Worm (Caenorhabditis elegans) whole organism, L4 larva: ENCODE results near the gene C25A8.5.
A peak's percentile ranks its signal among the peaks of the same experiment; 100 is the strongest.

Experiments used
- D1046.2 ChIP-seq: fragments of 200-800 bp; sonication (Bioruptor generic); IDR thresholded peaks from 2 replicates; pipeline ENCODE4 v1.3.6; 2022; ENCODE audit warnings: missing genetic modification characterization, missing compliant biosample characterization
- F10B5.3 ChIP-seq: sonication (generic microtip); optimal IDR thresholded peaks from 2 replicates; lab custom pipeline; 2016; ENCODE audit warnings: mild to moderate bottlenecking, missing genetic modification characterization, missing compliant biosample characterization
- F37D6.2 ChIP-seq: sonication (generic microtip); optimal IDR thresholded peaks from 2 replicates; lab custom pipeline; 2016; ENCODE audit warnings: mild to moderate bottlenecking, missing genetic modification characterization, missing compliant biosample characterization
- F49E8.2 ChIP-seq: sonication (generic microtip); optimal IDR thresholded peaks from 2 replicates; lab custom pipeline; 2016; ENCODE audit warnings: missing compliant biosample characterization, mild to moderate bottlenecking, missing genetic modification characterization, borderline replicate concordance
- R02D3.7 ChIP-seq: fragments of 150-350 bp; sonication (generic microtip); optimal IDR thresholded peaks from 3 replicates; lab custom pipeline; 2014; ENCODE audit warnings: missing biosample characterization, missing genetic modification characterization
- T26A8.4 ChIP-seq: fragments of 200-800 bp; sonication (Bioruptor generic); IDR thresholded peaks from 2 replicates; pipeline ENCODE4 v1.3.6; 2022; ENCODE audit warnings: missing genetic modification characterization, missing compliant biosample characterization
- aha-1 ChIP-seq: fragments of 150-350 bp; peaks from one replicate; lab custom pipeline; 2014; ENCODE audit warnings: missing biosample characterization, missing genetic modification characterization
- arid-1 ChIP-seq: fragments of 200-800 bp; sonication (Bioruptor generic); conservative IDR thresholded peaks from 2 replicates; pipeline ENCODE4 v1.3.6; 2022; ENCODE audit warnings: missing genetic modification reagents, missing genetic modification characterization, missing compliant biosample characterization
- ceh-32 ChIP-seq: sonication (generic microtip); optimal IDR thresholded peaks from 2 replicates; lab custom pipeline; 2016; ENCODE audit warnings: mild to moderate bottlenecking, missing genetic modification characterization, missing compliant biosample characterization; ENCODE audit not compliant: poor library complexity
- ceh-62 ChIP-seq: sonication (generic microtip); optimal IDR thresholded peaks from 2 replicates; lab custom pipeline; 2017; ENCODE audit warnings: missing biosample characterization, missing genetic modification characterization
- ceh-82 ChIP-seq: sonication (generic microtip); optimal IDR thresholded peaks from 2 replicates; lab custom pipeline; 2017; ENCODE audit warnings: missing biosample characterization, missing genetic modification characterization
- daf-16 ChIP-seq, 3 experiments: sonication (generic microtip); optimal IDR thresholded peaks; 2 replicates each; lab custom pipeline; 2016 to 2017; ENCODE audit warnings: missing genetic modification characterization in 3 of 3, missing genetic modification reagents in 3 of 3, mild to moderate bottlenecking in 2 of 3, missing compliant biosample characterization in 2 of 3, missing biosample characterization in 1 of 3, moderate library complexity in 1 of 3
- daf-8 ChIP-seq: fragments of 200-800 bp; sonication (Bioruptor generic); IDR thresholded peaks from 2 replicates; pipeline ENCODE4 v1.3.6; 2022; ENCODE audit warnings: missing genetic modification characterization, missing compliant biosample characterization
- dmd-6 ChIP-seq: fragments of 200-800 bp; sonication (Bioruptor generic); IDR thresholded peaks from 2 replicates; pipeline ENCODE4 v1.3.6; 2022; ENCODE audit warnings: missing genetic modification reagents, missing genetic modification characterization, missing compliant biosample characterization
- dpl-1 ChIP-seq: fragments of 150-350 bp; optimal IDR thresholded peaks from 2 replicates; lab custom pipeline; 2014; ENCODE audit warnings: missing biosample characterization, missing genetic modification reagents, missing genetic modification characterization
- dve-1 ChIP-seq: sonication (generic microtip); optimal IDR thresholded peaks from 2 replicates; lab custom pipeline; 2017; ENCODE audit warnings: antibody characterized with exemption, mild to moderate bottlenecking, missing genetic modification characterization, missing compliant biosample characterization; ENCODE audit not compliant: insufficient read depth
- egl-27 ChIP-seq: sonication (generic microtip); optimal IDR thresholded peaks from 3 replicates; lab custom pipeline; 2017; ENCODE audit warnings: missing biosample characterization, missing genetic modification reagents, missing genetic modification characterization
- egl-43 ChIP-seq: fragments of 200-800 bp; sonication (Bioruptor generic); IDR thresholded peaks from 2 replicates; pipeline ENCODE4 v1.3.6; 2022; ENCODE audit warnings: missing genetic modification reagents, missing genetic modification characterization, missing compliant biosample characterization
- fkh-10 ChIP-seq: fragments of 150-350 bp; optimal IDR thresholded peaks from 2 replicates; lab custom pipeline; 2014; ENCODE audit warnings: missing biosample characterization, missing genetic modification reagents, missing genetic modification characterization
- gei-8 ChIP-seq: fragments of 200-800 bp; sonication (Bioruptor generic); optimal IDR thresholded peaks from 2 replicates; lab custom pipeline; 2018; ENCODE audit warnings: mild to moderate bottlenecking, missing genetic modification characterization, missing compliant biosample characterization
- hlh-11 ChIP-seq: fragments of 200-800 bp; sonication (Bioruptor generic); optimal IDR thresholded peaks from 2 replicates; lab custom pipeline; 2018; ENCODE audit warnings: mild to moderate bottlenecking, missing genetic modification characterization, missing compliant biosample characterization
- hlh-30 ChIP-seq: sonication (generic microtip); optimal IDR thresholded peaks from 2 replicates; lab custom pipeline; 2017; ENCODE audit warnings: antibody characterized with exemption, mild to moderate bottlenecking, missing genetic modification characterization, missing compliant biosample characterization; ENCODE audit not compliant: insufficient read depth
- lin-13 ChIP-seq: fragments of 150-350 bp; optimal IDR thresholded peaks from 2 replicates; lab custom pipeline; 2014; ENCODE audit warnings: missing biosample characterization, missing genetic modification reagents, missing genetic modification characterization
- lin-15B ChIP-seq: fragments of 150-350 bp; sonication (generic microtip); optimal IDR thresholded peaks from 3 replicates; lab custom pipeline; 2014; ENCODE audit warnings: missing biosample characterization, missing genetic modification characterization
- lin-38 ChIP-seq: fragments of 200-800 bp; sonication (Bioruptor generic); IDR thresholded peaks from 2 replicates; pipeline ENCODE4 v1.3.6; 2022; ENCODE audit warnings: missing genetic modification reagents, missing genetic modification characterization, missing compliant biosample characterization
- lin-39 ChIP-seq: fragments of 150-350 bp; optimal IDR thresholded peaks from 2 replicates; lab custom pipeline; 2014; ENCODE audit warnings: missing biosample characterization, missing genetic modification reagents, missing genetic modification characterization
- lsy-2 ChIP-seq, 2 experiments: fragments of 150-350 bp in 1 of 2; sonication (generic microtip) in 1 of 2; optimal IDR thresholded peaks; 2 replicates each; lab custom pipeline; 2014 to 2017; ENCODE audit warnings: missing biosample characterization in 2 of 2, missing genetic modification characterization in 2 of 2
- mdl-1 ChIP-seq, 2 experiments: fragments of 150-350 bp in 1 of 2; sonication (generic microtip) in 1 of 2; optimal IDR thresholded peaks; 2 replicates each; lab custom pipeline; 2014 to 2017; ENCODE audit warnings: missing biosample characterization in 2 of 2, missing genetic modification characterization in 2 of 2
- mep-1 ChIP-seq: fragments of 150-350 bp; sonication (generic microtip); optimal IDR thresholded peaks from 3 replicates; lab custom pipeline; 2014; ENCODE audit warnings: missing biosample characterization, missing genetic modification characterization
- mes-2 ChIP-seq: sonication (generic microtip); optimal IDR thresholded peaks from 2 replicates; lab custom pipeline; 2016; ENCODE audit warnings: missing genotype, mild to moderate bottlenecking, missing genetic modification characterization, missing compliant biosample characterization; ENCODE audit not compliant: poor library complexity, severe bottlenecking
- mxl-2 ChIP-seq: fragments of 200-800 bp; sonication (Bioruptor generic); conservative IDR thresholded peaks from 2 replicates; pipeline ENCODE4 v1.3.6; 2022; ENCODE audit warnings: missing genetic modification reagents, missing genetic modification characterization, missing compliant biosample characterization
- nhr-25 ChIP-seq: sonication (generic microtip); optimal IDR thresholded peaks from 2 replicates; lab custom pipeline; 2017; ENCODE audit warnings: missing genetic modification characterization, mild to moderate bottlenecking, missing compliant biosample characterization, antibody characterized with exemption, moderate library complexity, borderline replicate concordance; ENCODE audit not compliant: insufficient read depth
- nhr-28 ChIP-seq: fragments of 150-350 bp; optimal IDR thresholded peaks from 2 replicates; lab custom pipeline; 2014; ENCODE audit warnings: missing biosample characterization, missing genetic modification characterization
- nhr-6 ChIP-seq: fragments of 150-350 bp; optimal IDR thresholded peaks from 2 replicates; lab custom pipeline; 2014; ENCODE audit warnings: missing biosample characterization, missing genetic modification characterization
- nhr-77 ChIP-seq: fragments of 150-350 bp; optimal IDR thresholded peaks from 2 replicates; lab custom pipeline; 2014; ENCODE audit warnings: missing biosample characterization, missing genetic modification characterization
- php-3 ChIP-seq: fragments of 200-800 bp; sonication (Bioruptor generic); IDR thresholded peaks from 2 replicates; pipeline ENCODE4 v1.3.6; 2022; ENCODE audit warnings: missing genetic modification reagents, missing genetic modification characterization, missing compliant biosample characterization
- rbr-2 ChIP-seq: sonication (generic microtip); optimal IDR thresholded peaks from 2 replicates; lab custom pipeline; 2016; ENCODE audit warnings: missing genotype, missing genetic modification characterization, missing compliant biosample characterization
- saeg-2 ChIP-seq: fragments of 200-800 bp; sonication (Bioruptor generic); IDR thresholded peaks from 2 replicates; pipeline ENCODE4 v1.3.6; 2022; ENCODE audit warnings: missing genetic modification reagents, missing genetic modification characterization, missing compliant biosample characterization
- sdz-12 ChIP-seq: fragments of 200-800 bp; sonication (Bioruptor generic); optimal IDR thresholded peaks from 2 replicates; lab custom pipeline; 2018; ENCODE audit warnings: mild to moderate bottlenecking, missing genetic modification characterization, missing compliant biosample characterization
- set-16 ChIP-seq: fragments of 200-800 bp; sonication (Bioruptor generic); IDR thresholded peaks from 2 replicates; pipeline ENCODE4 v1.3.6; 2022; ENCODE audit warnings: missing genetic modification reagents, missing genetic modification characterization, missing compliant biosample characterization
- tag-97 ChIP-seq: fragments of 200-800 bp; sonication (Bioruptor generic); IDR thresholded peaks from 2 replicates; pipeline ENCODE4 v1.3.6; 2022; ENCODE audit warnings: missing genetic modification characterization, missing compliant biosample characterization
- tra-1 ChIP-seq: fragments of 200-800 bp; sonication (Bioruptor generic); IDR thresholded peaks from 2 replicates; pipeline ENCODE4 v1.3.6; 2022; ENCODE audit warnings: missing genetic modification reagents, missing genetic modification characterization, missing compliant biosample characterization
- vab-7 ChIP-seq: fragments of 200-800 bp; sonication (Bioruptor generic); IDR thresholded peaks from 2 replicates; pipeline ENCODE4 v1.3.6; 2022; ENCODE audit warnings: missing genetic modification reagents, missing genetic modification characterization, missing compliant biosample characterization
- zfp-2 ChIP-seq: sonication (generic microtip); optimal IDR thresholded peaks from 2 replicates; lab custom pipeline; 2016; ENCODE audit warnings: mild to moderate bottlenecking, missing genetic modification characterization, missing compliant biosample characterization
- zfp-3 ChIP-seq: fragments of 200-800 bp; sonication (Bioruptor generic); conservative IDR thresholded peaks from 2 replicates; pipeline ENCODE4 v1.3.6; 2022; ENCODE audit warnings: missing genetic modification reagents, missing genetic modification characterization, missing compliant biosample characterization
- zip-11 ChIP-seq: fragments of 200-800 bp; sonication (Bioruptor generic); IDR thresholded peaks from 2 replicates; pipeline ENCODE4 v1.3.6; 2022; ENCODE audit warnings: missing genetic modification characterization, missing compliant biosample characterization
- zip-2 ChIP-seq: fragments of 150-350 bp; optimal IDR thresholded peaks from 2 replicates; lab custom pipeline; 2014; ENCODE audit warnings: missing biosample characterization, missing genetic modification characterization

Gene C25A8.5

ce11 chrIV:7012731-7013445, 13.6 kb downstream of the C25A8.5 start:
- TF ChIP-seq dpl-1 (GFP tag; lab: Kevin White, UChicago) (peak; percentile 6), ceh-82 (tag; lab: Kevin White, UChicago) (no peak), zip-11 (no peak), mes-2 (no peak), gei-8 (GFP tag; lab: Kevin White, UChicago) (no peak), set-16 (GFP tag; lab: Robert Waterston, UW) (peak; percentile 77), zfp-3 (GFP tag; lab: Robert Waterston, UW) (no peak), saeg-2 (GFP tag; lab: Robert Waterston, UW) (no peak), hlh-11 (tag; lab: Kevin White, UChicago) (no peak), arid-1 (no peak), lin-38 (GFP tag; lab: Robert Waterston, UW) (peak; percentile 51), nhr-28 (peak; percentile 12), nhr-77 (tag; lab: Kevin White, UChicago) (peak; percentile 34), vab-7 (no peak)

DNA sequence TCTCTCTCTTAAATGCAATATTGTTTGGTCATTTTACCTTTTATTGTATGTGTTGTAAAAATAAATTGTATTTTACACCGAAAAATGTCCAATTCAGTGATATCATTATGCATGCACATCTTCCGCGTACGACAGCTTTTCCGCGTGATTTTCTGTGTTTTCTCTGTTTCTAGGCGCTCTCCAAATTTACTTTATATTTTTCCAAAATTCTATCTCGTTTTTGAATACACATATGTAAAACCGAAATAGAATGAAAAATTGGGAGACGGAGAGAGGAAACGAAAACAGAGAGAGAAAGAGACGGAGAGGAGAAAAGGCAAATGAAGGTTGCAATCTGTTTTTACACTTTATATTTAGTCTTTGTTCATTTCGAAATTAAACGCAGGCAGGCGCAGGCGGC, 17.2 kb downstream of the C25A8.5 start:
- no peak for TF ChIP-seq php-3 (GFP tag; lab: Robert Waterston, UW)
- TF ChIP-seq nhr-25: no peak
- TF ChIP-seq T26A8.4 (GFP tag; lab: Robert Waterston, UW): no peak
- no peak for TF ChIP-seq F10B5.3 (tag; lab: Kevin White, UChicago)
- no peak for TF ChIP-seq R02D3.7 (tag; lab: Kevin White, UChicago)
- no peak for TF ChIP-seq egl-43
- TF ChIP-seq zfp-2 (tag; lab: Kevin White, UChicago): no peak
- peak; percentile 91 for TF ChIP-seq aha-1 (tag; lab: Kevin White, UChicago)
- TF ChIP-seq arid-1: no peak
- no peak for TF ChIP-seq nhr-6
- TF ChIP-seq egl-27 (tag; lab: Kevin White, UChicago): no peak
- TF ChIP-seq lin-39: no peak
- TF ChIP-seq dve-1: peak; percentile 78
- no peak for TF ChIP-seq ceh-32 (tag; lab: Kevin White, UChicago)
- TF ChIP-seq dpl-1 (GFP tag; lab: Kevin White, UChicago): peak; percentile 9
- TF ChIP-seq F49E8.2 (tag; lab: Kevin White, UChicago): no peak
- no peak for TF ChIP-seq D1046.2 (GFP tag; lab: Robert Waterston, UW)
- TF ChIP-seq tra-1 (GFP tag; lab: Robert Waterston, UW): no peak
- TF ChIP-seq daf-16 (GFP tag; optimal IDR thresholded peaks at IDR 0.05; lab: Kevin White, UChicago): no peak
- peak; percentile 50 for TF ChIP-seq daf-16 (tag; optimal IDR thresholded peaks at IDR 0.05; lab: Kevin White, UChicago)
- TF ChIP-seq hlh-30 (tag; lab: Kevin White, UChicago): peak; percentile 85
- TF ChIP-seq lin-13 (GFP tag; lab: Kevin White, UChicago): no peak
- peak; percentile 21; the same call in 1 of the 2 replicates for TF ChIP-seq dmd-6 (GFP tag; lab: Robert Waterston, UW)
- no peak for TF ChIP-seq zip-2 (tag; lab: Kevin White, UChicago)
- peak in 1 of 2 experiments; percentile 70 for TF ChIP-seq lsy-2 (tag; optimal IDR thresholded peaks at IDR 0.05; lab: Kevin White, UChicago)
- peak; percentile 30 for TF ChIP-seq rbr-2
- peak; percentile 31 for TF ChIP-seq fkh-10 (GFP tag; lab: Kevin White, UChicago)
- TF ChIP-seq gei-8 (GFP tag; lab: Kevin White, UChicago): no peak
- TF ChIP-seq nhr-77 (tag; lab: Kevin White, UChicago): peak; percentile 4
- TF ChIP-seq nhr-28: peak; percentile 46
- no peak for TF ChIP-seq daf-8
- TF ChIP-seq hlh-11 (tag; lab: Kevin White, UChicago): peak; percentile 49
- no peak for TF ChIP-seq lin-15B (tag; lab: Kevin White, UChicago)
- TF ChIP-seq mdl-1 (tag; optimal IDR thresholded peaks at IDR 0.05; lab: Kevin White, UChicago): peak in 1 of 2 experiments; percentile 60
- TF ChIP-seq mep-1 (tag; lab: Kevin White, UChicago): peak; percentile 71
- TF ChIP-seq mxl-2 (GFP tag; lab: Robert Waterston, UW): no peak
- TF ChIP-seq ceh-62 (tag; lab: Kevin White, UChicago): no peak
- no peak for TF ChIP-seq sdz-12 (GFP tag; lab: Kevin White, UChicago)
- no peak for TF ChIP-seq F37D6.2 (tag; lab: Kevin White, UChicago)
- TF ChIP-seq lin-38 (GFP tag; lab: Robert Waterston, UW): 0 out of 2 replicates have a peak, but pooled peaks have one; percentile 14
- no peak for TF ChIP-seq set-16 (GFP tag; lab: Robert Waterston, UW)
- no peak for TF ChIP-seq tag-97
